Worm (Caenorhabditis elegans) whole organism, mixed stage, embryonic: ENCODE data around the gene tram-1.

ENCODE experiments used
- M03D4.4 ChIP-seq: sonication (generic microtip); optimal IDR thresholded peaks from 2 replicates; lab custom pipeline; 2017; ENCODE audit warnings: mild to moderate bottlenecking, missing genetic modification characterization, missing compliant biosample characterization
- bed-3 ChIP-seq: fragments of 200-800 bp; sonication (Bioruptor generic); optimal IDR thresholded peaks from 3 replicates; lab custom pipeline; 2018; ENCODE audit warnings: mild to moderate bottlenecking, missing genetic modification characterization, moderate library complexity, missing compliant biosample characterization
- blmp-1 ChIP-seq: fragments of 150-350 bp; optimal IDR thresholded peaks from 2 replicates; lab custom pipeline; 2014; ENCODE audit warnings: missing biosample characterization, missing genetic modification characterization
- ceh-39 ChIP-seq: fragments of 150-350 bp; optimal IDR thresholded peaks from 2 replicates; lab custom pipeline; 2014; ENCODE audit warnings: missing biosample characterization, missing genetic modification characterization
- ceh-43 ChIP-seq: fragments of 200-800 bp; sonication (Bioruptor generic); optimal IDR thresholded peaks from 2 replicates; lab custom pipeline; 2018; ENCODE audit warnings: mild to moderate bottlenecking, missing genetic modification characterization, moderate library complexity, missing compliant biosample characterization
- ceh-83 ChIP-seq: fragments of 200-800 bp; sonication (Bioruptor generic); optimal IDR thresholded peaks from 2 replicates; lab custom pipeline; 2018; ENCODE audit warnings: mild to moderate bottlenecking, missing genetic modification characterization, missing compliant biosample characterization
- ces-1 ChIP-seq: fragments of 150-350 bp; optimal IDR thresholded peaks from 2 replicates; lab custom pipeline; 2014; ENCODE audit warnings: missing biosample characterization, missing genetic modification reagents, missing genetic modification characterization
- cnd-1 ChIP-seq: fragments of 200-800 bp; sonication (Bioruptor generic); optimal IDR thresholded peaks from 2 replicates; lab custom pipeline; 2018; ENCODE audit warnings: mild to moderate bottlenecking, missing genetic modification characterization, missing compliant biosample characterization
- elt-1 ChIP-seq: sonication (generic microtip); optimal IDR thresholded peaks from 2 replicates; lab custom pipeline; 2017; ENCODE audit warnings: missing genetic modification characterization, mild to moderate bottlenecking, missing compliant biosample characterization, antibody characterized with exemption, moderate library complexity, borderline replicate concordance; ENCODE audit not compliant: insufficient read depth
- elt-3 ChIP-seq: fragments of 150-350 bp; optimal IDR thresholded peaks from 2 replicates; lab custom pipeline; 2014; ENCODE audit warnings: missing biosample characterization, missing genetic modification characterization
- hlh-1 ChIP-seq: fragments of 150-350 bp; optimal IDR thresholded peaks from 2 replicates; lab custom pipeline; 2014; ENCODE audit warnings: missing biosample characterization, missing genetic modification reagents, missing genetic modification characterization
- lin-13 ChIP-seq: fragments of 150-350 bp; optimal IDR thresholded peaks from 2 replicates; lab custom pipeline; 2014; ENCODE audit warnings: missing biosample characterization, missing genetic modification characterization
- lin-32 ChIP-seq: fragments of 200-800 bp; sonication (Bioruptor generic); optimal IDR thresholded peaks from 2 replicates; lab custom pipeline; 2018; ENCODE audit warnings: mild to moderate bottlenecking, missing genetic modification characterization, missing compliant biosample characterization
- lsy-2 ChIP-seq: fragments of 150-350 bp; optimal IDR thresholded peaks from 2 replicates; lab custom pipeline; 2014; ENCODE audit warnings: missing biosample characterization, missing genetic modification characterization
- mab-5 ChIP-seq: fragments of 150-350 bp; optimal IDR thresholded peaks from 2 replicates; lab custom pipeline; 2014; ENCODE audit warnings: missing biosample characterization, missing genetic modification characterization
- mep-1 ChIP-seq: fragments of 150-350 bp; optimal IDR thresholded peaks from 2 replicates; lab custom pipeline; 2017; ENCODE audit warnings: missing biosample characterization, missing genetic modification reagents, missing genetic modification characterization, inconsistent platforms
- mls-2 ChIP-seq: sonication (generic microtip); optimal IDR thresholded peaks from 2 replicates; lab custom pipeline; 2016; ENCODE audit warnings: mild to moderate bottlenecking, missing genetic modification characterization, moderate library complexity, missing compliant biosample characterization
- nhr-2 ChIP-seq: fragments of 150-350 bp; optimal IDR thresholded peaks from 2 replicates; lab custom pipeline; 2014; ENCODE audit warnings: missing biosample characterization, missing genetic modification characterization
- nhr-237 ChIP-seq: fragments of 150-350 bp; optimal IDR thresholded peaks from 2 replicates; lab custom pipeline; 2014; ENCODE audit warnings: missing biosample characterization, missing genetic modification characterization
- nhr-28 ChIP-seq: fragments of 150-350 bp; optimal IDR thresholded peaks from 2 replicates; lab custom pipeline; 2014; ENCODE audit warnings: missing biosample characterization, missing genetic modification characterization
- pha-4 ChIP-seq: fragments of 150-350 bp; optimal IDR thresholded peaks from 2 replicates; lab custom pipeline; 2018; ENCODE audit warnings: missing biosample characterization, missing genetic modification reagents, missing genetic modification characterization
- sem-2 ChIP-seq: fragments of 200-800 bp; sonication (Bioruptor generic); optimal IDR thresholded peaks from 2 replicates; lab custom pipeline; 2018; ENCODE audit warnings: mild to moderate bottlenecking, missing genetic modification characterization, missing compliant biosample characterization
- snpc-4 ChIP-seq: fragments of 150-350 bp; optimal IDR thresholded peaks from 2 replicates; lab custom pipeline; 2014; ENCODE audit warnings: missing biosample characterization, missing genetic modification characterization
- sptf-1 ChIP-seq: sonication (generic microtip); optimal IDR thresholded peaks from 2 replicates; lab custom pipeline; 2017; ENCODE audit warnings: mild to moderate bottlenecking, missing genetic modification characterization, moderate library complexity, missing compliant biosample characterization
- tbx-8 ChIP-seq: fragments of 200-800 bp; sonication (Bioruptor generic); optimal IDR thresholded peaks from 2 replicates; lab custom pipeline; 2018; ENCODE audit warnings: mild to moderate bottlenecking, missing genetic modification characterization, moderate library complexity, missing compliant biosample characterization
- unc-120 ChIP-seq: sonication (generic microtip); optimal IDR thresholded peaks from 2 replicates; lab custom pipeline; 2017; ENCODE audit warnings: missing genetic modification characterization, missing compliant biosample characterization; ENCODE audit not compliant: poor library complexity, severe bottlenecking
- unc-62 ChIP-seq: fragments of 150-350 bp; optimal IDR thresholded peaks from 2 replicates; lab custom pipeline; 2014; ENCODE audit warnings: missing biosample characterization, missing genetic modification reagents, missing genetic modification characterization
- zip-8 ChIP-seq: fragments of 150-350 bp; optimal IDR thresholded peaks from 2 replicates; lab custom pipeline; 2014; ENCODE audit warnings: missing biosample characterization, missing genetic modification characterization
- ztf-11 ChIP-seq: fragments of 150-350 bp; optimal IDR thresholded peaks from 2 replicates; lab custom pipeline; 2014; ENCODE audit warnings: missing biosample characterization, missing genetic modification characterization

Gene tram-1

ce11 chrIV:10221187-10221586 lies at the start of gene tram-1:
TSS of gene tram-1 (minus strand) at chrIV:10221287.
- TF ChIP-seq hlh-1 (tag; lab: Kevin White, UChicago) (no peak), lin-32 (GFP tag; lab: Kevin White, UChicago) (no peak), bed-3 (GFP tag; lab: Kevin White, UChicago) (no peak), nhr-2 (tag; lab: Kevin White, UChicago) (no peak), unc-62 (no peak), lin-13 (tag; lab: Kevin White, UChicago) (no peak), ceh-43 (GFP tag; lab: Kevin White, UChicago) (no peak), cnd-1 (tag; lab: Kevin White, UChicago) (no peak), snpc-4 (no peak), pha-4 (tag; lab: Kevin White, UChicago) (no peak), tbx-8 (GFP tag; lab: Kevin White, UChicago) (no peak), unc-120 (tag; lab: Kevin White, UChicago) (no peak), zip-8 (tag; lab: Kevin White, UChicago) (no peak)

ce11 chrIV:10269137-10269933 lies 48.2 kb upstream of the tram-1 start, which contains the start of the genes nspd-7 and Y43C5A.2:
TSS of gene nspd-7 (minus strand) at chrIV:10269187.
TSS of gene Y43C5A.2 (plus strand) at chrIV:10269883.
- TF ChIP-seq nhr-237 (tag; lab: Kevin White, UChicago) = no peak
- no peak for TF ChIP-seq ceh-39
- TF ChIP-seq hlh-1 (tag; lab: Kevin White, UChicago) = no peak
- no peak for TF ChIP-seq zip-8 (tag; lab: Kevin White, UChicago)
- no peak for TF ChIP-seq nhr-2 (tag; lab: Kevin White, UChicago)
- TF ChIP-seq ztf-11 = no peak
- TF ChIP-seq mep-1 (tag; lab: Kevin White, UChicago) = no peak
- TF ChIP-seq blmp-1 = no peak
- no peak for TF ChIP-seq unc-120 (tag; lab: Kevin White, UChicago)
- no peak for TF ChIP-seq elt-1
- no peak for TF ChIP-seq sem-2 (GFP tag; lab: Kevin White, UChicago)
- no peak for TF ChIP-seq nhr-28 (tag; lab: Kevin White, UChicago)
- TF ChIP-seq cnd-1 (tag; lab: Kevin White, UChicago) = no peak
- TF ChIP-seq elt-3 (tag; lab: Kevin White, UChicago) = no peak
- TF ChIP-seq mls-2 (tag; lab: Kevin White, UChicago) = no peak
- TF ChIP-seq mab-5 (tag; lab: Kevin White, UChicago) = no peak
- TF ChIP-seq sptf-1 = no peak
- no peak for TF ChIP-seq lin-32 (GFP tag; lab: Kevin White, UChicago)
- no peak for TF ChIP-seq snpc-4
- TF ChIP-seq ceh-43 (GFP tag; lab: Kevin White, UChicago) = no peak
- TF ChIP-seq, all 35 proteins: peak for 0

- TF ChIP-seq sem-2 (GFP tag; lab: Kevin White, UChicago) (no peak), elt-3 (tag; lab: Kevin White, UChicago) (peak; percentile 63), pha-4 (tag; lab: Kevin White, UChicago) (no peak), zip-8 (tag; lab: Kevin White, UChicago) (no peak), elt-1 (peak; percentile 99), nhr-237 (tag; lab: Kevin White, UChicago) (no peak)
These were observed 40.0 kb upstream of the tram-1 start for ce11 chrIV:10261061-10261460.

ce11 chrIV:10259557-10259956 lies 38.5 kb upstream of the tram-1 start, which contains the start of gene F01G10.9:
TSS of gene F01G10.9 (minus strand) at chrIV:10259657.
- TF ChIP-seq nhr-237 (tag; lab: Kevin White, UChicago) (no peak), unc-62 (no peak), blmp-1 (no peak), ztf-11 (no peak)

- no peak for TF ChIP-seq tbx-8 (GFP tag; lab: Kevin White, UChicago)
- TF ChIP-seq elt-1 = peak; percentile 72
These were observed 32.0 kb upstream of the tram-1 start for ce11 chrIV:10252886-10253639.

- no peak for TF ChIP-seq elt-1
- TF ChIP-seq ces-1 (GFP tag; lab: Kevin White, UChicago) = peak; percentile 51
- TF ChIP-seq tbx-8 (GFP tag; lab: Kevin White, UChicago) = no peak
- TF ChIP-seq ceh-43 (GFP tag; lab: Kevin White, UChicago) = no peak
- peak; percentile 45 for TF ChIP-seq blmp-1
- TF ChIP-seq M03D4.4 (tag; lab: Kevin White, UChicago) = no peak
- no peak for TF ChIP-seq lin-32 (GFP tag; lab: Kevin White, UChicago)
- TF ChIP-seq mls-2 (tag; lab: Kevin White, UChicago) = peak; percentile 14
- no peak for TF ChIP-seq mab-5 (tag; lab: Kevin White, UChicago)
- peak; percentile 16 for TF ChIP-seq lsy-2 (tag; lab: Kevin White, UChicago)
- TF ChIP-seq hlh-1 (tag; lab: Kevin White, UChicago) = no peak
- peak; percentile 81 for TF ChIP-seq unc-62
- no peak for TF ChIP-seq cnd-1 (tag; lab: Kevin White, UChicago)
- peak; percentile 12 for TF ChIP-seq ceh-83 (GFP tag; lab: Kevin White, UChicago)
- peak; percentile 84 for TF ChIP-seq unc-120 (tag; lab: Kevin White, UChicago)
- TF ChIP-seq sptf-1 = peak; percentile 38
- no peak for TF ChIP-seq snpc-4
- TF ChIP-seq, all 35 proteins: peak for 8
These were observed 31.3 kb upstream of the tram-1 start for ce11 chrIV:10252350-10252792.
